Worm (Caenorhabditis elegans) whole organism, L1 larva: ENCODE data around the gene pgp-8.

Experiments used
- ceh-8 ChIP-seq: fragments of 200-800 bp; sonication (Bioruptor generic); optimal IDR thresholded peaks from 2 replicates; lab custom pipeline; 2018; ENCODE audit warnings: mild to moderate bottlenecking, missing genetic modification characterization, moderate library complexity, missing compliant biosample characterization
- ceh-82 ChIP-seq, 3 experiments: fragments of 150-350 bp in 1 of 3; sonication (generic microtip) in 2 of 3; optimal IDR thresholded peaks; 2 replicates each; lab custom pipeline; 2014 to 2017; ENCODE audit warnings: missing biosample characterization in 3 of 3, missing genetic modification characterization in 3 of 3
- egl-13 ChIP-seq: sonication (generic microtip); optimal IDR thresholded peaks from 2 replicates; lab custom pipeline; 2016; ENCODE audit warnings: missing genotype, missing genetic modification reagents, missing genetic modification characterization, missing compliant biosample characterization
- mab-9 ChIP-seq: fragments of 200-800 bp; sonication (Bioruptor generic); IDR thresholded peaks from 2 replicates; pipeline ENCODE4 v1.3.6; 2022; ENCODE audit warnings: missing genetic modification reagents, missing genetic modification characterization, missing compliant biosample characterization
- mdl-1 ChIP-seq, 2 experiments: fragments of 150-350 bp; optimal IDR thresholded peaks; 2 replicates each; lab custom pipeline; 2014 to 2017; ENCODE audit warnings: missing biosample characterization in 2 of 2, missing genetic modification characterization in 2 of 2, inconsistent platforms in 1 of 2
- nhr-11 ChIP-seq: fragments of 150-350 bp; optimal IDR thresholded peaks from 2 replicates; lab custom pipeline; 2014; ENCODE audit warnings: missing biosample characterization, missing genetic modification characterization
- nhr-237 ChIP-seq: fragments of 150-350 bp; optimal IDR thresholded peaks from 2 replicates; lab custom pipeline; 2014; ENCODE audit warnings: missing biosample characterization, missing genetic modification characterization
- nhr-28 ChIP-seq: fragments of 150-350 bp; optimal IDR thresholded peaks from 2 replicates; lab custom pipeline; 2014; ENCODE audit warnings: missing biosample characterization, missing genetic modification characterization
- tbx-2 ChIP-seq: sonication (generic microtip); optimal IDR thresholded peaks from 2 replicates; lab custom pipeline; 2016; ENCODE audit warnings: missing genetic modification characterization, missing compliant biosample characterization

DNA sequence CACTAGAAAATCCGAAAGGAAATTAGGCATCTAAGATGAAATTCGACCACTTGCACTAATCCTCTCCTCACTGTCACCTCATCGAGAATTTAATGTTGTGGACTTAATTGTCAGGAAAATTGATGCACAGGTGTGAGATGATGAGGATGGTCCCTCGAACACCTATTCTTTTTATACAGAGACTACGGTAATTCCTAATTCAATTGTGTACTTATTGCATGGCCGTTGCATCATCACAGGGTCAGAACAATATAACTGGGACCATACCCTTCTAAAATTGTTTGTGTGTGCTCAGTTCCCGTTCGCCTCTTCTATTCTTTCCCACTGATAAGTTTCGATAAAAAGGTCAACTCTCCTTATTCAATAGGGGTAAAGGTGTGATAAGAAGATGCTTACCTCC is 20.1 kb downstream of the pgp-8 start:
- TF ChIP-seq mdl-1 (tag; optimal IDR thresholded peaks at IDR 0.05; lab: Kevin White, UChicago) (no peak), nhr-28 (no peak), mab-9 (no peak), nhr-237 (tag; lab: Kevin White, UChicago) (no peak), egl-13 (tag; lab: Kevin White, UChicago) (no peak), ceh-8 (GFP tag; lab: Kevin White, UChicago) (no peak), tbx-2 (tag; lab: Kevin White, UChicago) (no peak), nhr-11 (tag; lab: Kevin White, UChicago) (no peak), ceh-82 (tag; optimal IDR thresholded peaks at IDR 0.05; lab: Kevin White, UChicago) (no peak)
